Worm (Caenorhabditis elegans): ENCODE measurements around the gene srd-69.

ce11 chrIII:2384364-2384763 lies 21.6 kb downstream of the srd-69 start:
- TF ChIP-seq ztf-11 (tag; optimal IDR thresholded peaks at IDR 0.05) (no peak), hmg-11 (tag; optimal IDR thresholded peaks at IDR 0.05) (no peak), nhr-77 (tag; optimal IDR thresholded peaks at IDR 0.05) (no peak), lin-15B (tag; optimal IDR thresholded peaks at IDR 0.05) (no peak), elt-1 (tag; optimal IDR thresholded peaks at IDR 0.05) (no peak), zag-1 (tag; optimal IDR thresholded peaks at IDR 0.05) (no peak), elt-2 (tag; optimal IDR thresholded peaks at IDR 0.05) (no peak), nhr-76 (tag; optimal IDR thresholded peaks at IDR 0.05) (no peak), egl-27 (tag; optimal IDR thresholded peaks at IDR 0.05) (no peak), pqm-1 (tag; optimal IDR thresholded peaks at IDR 0.05) (no peak), tbx-2 (tag; optimal IDR thresholded peaks at IDR 0.05) (no peak)

Data from whole organism, L3 larva.